Fruit fly (Drosophila melanogaster) whole organism, adult: ENCODE results near the gene Shawn.

Source experiments
- CG1620 ChIP-seq: fragments of 200-800 bp; sonication (Bioruptor generic); optimal IDR thresholded peaks from 2 replicates; lab custom pipeline; 2016; ENCODE audit warnings: missing biosample characterization, missing genetic modification characterization
- CG5204 ChIP-seq: fragments of 200-800 bp; sonication (Bioruptor generic); optimal IDR thresholded peaks from 2 replicates; lab custom pipeline; 2016; ENCODE audit warnings: missing biosample characterization, missing genetic modification characterization
- CG7045 ChIP-seq: fragments of 200-800 bp; sonication (Bioruptor generic); optimal IDR thresholded peaks from 2 replicates; lab custom pipeline; 2017; ENCODE audit warnings: missing biosample characterization, mild to moderate bottlenecking, missing genetic modification characterization
- CG7101 ChIP-seq: fragments of 200-800 bp; sonication (Bioruptor generic); optimal IDR thresholded peaks from 2 replicates; lab custom pipeline; 2018; ENCODE audit warnings: missing biosample characterization, mild to moderate bottlenecking, missing genetic modification characterization, moderate library complexity
- Crg-1 ChIP-seq: fragments of 200-800 bp; sonication (Bioruptor generic); optimal IDR thresholded peaks from 2 replicates; lab custom pipeline; 2016; ENCODE audit warnings: missing biosample characterization, missing genetic modification characterization
- Hr96 ChIP-seq: fragments of 200-800 bp; sonication (Bioruptor generic); optimal IDR thresholded peaks from 2 replicates; lab custom pipeline; 2016; ENCODE audit warnings: missing biosample characterization, missing genetic modification characterization
- Mnt ChIP-seq: fragments of 200-800 bp; sonication (Bioruptor generic); optimal IDR thresholded peaks from 2 replicates; lab custom pipeline; 2016; ENCODE audit warnings: missing biosample characterization, mild to moderate bottlenecking, missing genetic modification characterization
- cic ChIP-seq: fragments of 200-800 bp; sonication (Bioruptor generic); optimal IDR thresholded peaks from 2 replicates; lab custom pipeline; 2017; ENCODE audit warnings: missing biosample characterization, mild to moderate bottlenecking, missing genetic modification characterization, moderate library complexity
- cnc ChIP-seq, 2 experiments: fragments of >200 bp; optimal IDR thresholded peaks; 2 replicates each; lab custom pipeline; 2017
- kay ChIP-seq: fragments of 200-800 bp; sonication (Bioruptor generic); peaks from one replicate; lab custom pipeline; 2016; ENCODE audit warnings: missing biosample characterization, missing genetic modification characterization, borderline replicate concordance
- ovo ChIP-seq: fragments of 200-800 bp; sonication (Bioruptor generic); optimal IDR thresholded peaks from 2 replicates; lab custom pipeline; 2016; ENCODE audit warnings: missing biosample characterization, missing genetic modification characterization
- pad ChIP-seq: fragments of 200-800 bp; sonication (Bioruptor generic); optimal IDR thresholded peaks from 3 replicates; lab custom pipeline; 2017; ENCODE audit warnings: missing biosample characterization, missing genetic modification characterization, mild to moderate bottlenecking, moderate library complexity, missing genetic modification reagents
- tj ChIP-seq: fragments of 200-800 bp; sonication (Bioruptor generic); optimal IDR thresholded peaks from 3 replicates; lab custom pipeline; 2017; ENCODE audit warnings: missing biosample characterization, mild to moderate bottlenecking, missing genetic modification characterization, moderate library complexity
- toe ChIP-seq: fragments of 200-800 bp; sonication (Bioruptor generic); optimal IDR thresholded peaks from 2 replicates; lab custom pipeline; 2016; ENCODE audit warnings: missing biosample characterization, missing genetic modification characterization

dm6 chrX:19637434-19638327 is 26.4 kb downstream of the Shawn start:
- no peak for TF ChIP-seq CG1620
- no peak for TF ChIP-seq kay (GFP tag; lab: Kevin White, UChicago)
- no peak for TF ChIP-seq Hr96 (GFP tag; lab: Kevin White, UChicago)
- no peak for TF ChIP-seq CG7045 (GFP tag; lab: Kevin White, UChicago)
- TF ChIP-seq CG5204 (GFP tag; lab: Kevin White, UChicago), result no peak
- TF ChIP-seq Mnt (GFP tag; lab: Kevin White, UChicago), result peak; percentile 4
- TF ChIP-seq ovo (GFP tag; lab: Kevin White, UChicago), result no peak
- TF ChIP-seq toe (GFP tag; lab: Kevin White, UChicago), result no peak
- TF ChIP-seq pad, result peak; percentile 96
- TF ChIP-seq cnc (optimal IDR thresholded peaks at IDR 0.05; lab: Kevin White, UChicago), result no peak
- TF ChIP-seq Crg-1 (GFP tag; lab: Kevin White, UChicago), result no peak
- TF ChIP-seq tj, result peak; percentile 26
- no peak for TF ChIP-seq cic (GFP tag; lab: Kevin White, UChicago)
- peak; percentile 26 for TF ChIP-seq CG7101 (tag; lab: Kevin White, UChicago)
